Fruit fly (Drosophila melanogaster): ENCODE results near the gene trk.

DNA sequence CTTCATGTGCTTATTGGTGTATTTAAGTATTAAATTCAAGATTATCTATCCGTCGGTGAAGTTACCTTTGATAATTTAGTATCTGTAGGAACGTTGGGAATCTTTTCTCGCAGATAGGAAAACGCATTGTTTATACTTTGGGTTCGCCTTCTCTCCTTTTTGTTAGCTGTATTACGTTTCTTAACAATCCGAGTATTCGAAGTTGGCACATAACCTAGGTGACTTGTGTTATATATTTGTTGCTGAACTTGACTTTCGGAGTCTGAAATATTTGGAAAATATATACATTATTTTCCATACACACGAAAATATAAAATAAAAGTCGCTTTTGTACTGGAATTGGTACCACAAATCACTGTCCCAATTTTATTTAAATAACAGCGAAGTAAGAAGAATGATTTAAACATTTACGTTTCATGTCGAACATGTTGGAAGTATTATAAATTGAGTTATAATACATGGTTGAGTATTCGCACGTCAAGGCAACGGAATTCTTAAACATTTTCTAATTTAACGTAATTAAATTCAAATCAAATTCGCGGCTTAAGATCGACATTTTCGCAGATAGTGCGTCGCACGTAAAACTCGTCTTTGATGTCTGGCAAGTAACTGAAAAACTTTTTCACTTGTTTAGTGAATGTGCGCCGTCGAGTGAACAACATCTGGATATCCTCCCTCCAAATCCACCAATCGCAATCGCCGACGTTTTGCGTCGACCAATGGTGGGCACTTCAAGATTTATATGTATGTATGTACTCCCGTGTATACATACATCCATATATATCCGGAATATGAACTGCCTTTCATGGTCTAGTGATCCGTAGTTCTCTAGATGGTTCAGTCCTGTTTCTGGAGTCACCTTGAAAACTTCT is 22.9 kb upstream of the trk start, which contains the start of gene Hand:
- TF ChIP-seq CG8478 (optimal IDR thresholded peaks at IDR 0.05) (no peak), CTCF (optimal IDR thresholded peaks at IDR 0.05) (no peak)

Measured in S2 (cell line).